Worm (Caenorhabditis elegans) whole organism, early embryonic: ENCODE measurements around the gene ZC443.3.

Experiments
- B0310.2 ChIP-seq: sonication (generic microtip); optimal IDR thresholded peaks from 2 replicates; lab custom pipeline; 2016; ENCODE audit warnings: mild to moderate bottlenecking, missing genetic modification characterization, missing compliant biosample characterization
- F13C5.2 ChIP-seq: sonication (generic microtip); optimal IDR thresholded peaks from 2 replicates; lab custom pipeline; 2017; ENCODE audit warnings: mild to moderate bottlenecking, missing genetic modification characterization, inconsistent platforms, missing compliant biosample characterization

ZC443.3 gene

DNA sequence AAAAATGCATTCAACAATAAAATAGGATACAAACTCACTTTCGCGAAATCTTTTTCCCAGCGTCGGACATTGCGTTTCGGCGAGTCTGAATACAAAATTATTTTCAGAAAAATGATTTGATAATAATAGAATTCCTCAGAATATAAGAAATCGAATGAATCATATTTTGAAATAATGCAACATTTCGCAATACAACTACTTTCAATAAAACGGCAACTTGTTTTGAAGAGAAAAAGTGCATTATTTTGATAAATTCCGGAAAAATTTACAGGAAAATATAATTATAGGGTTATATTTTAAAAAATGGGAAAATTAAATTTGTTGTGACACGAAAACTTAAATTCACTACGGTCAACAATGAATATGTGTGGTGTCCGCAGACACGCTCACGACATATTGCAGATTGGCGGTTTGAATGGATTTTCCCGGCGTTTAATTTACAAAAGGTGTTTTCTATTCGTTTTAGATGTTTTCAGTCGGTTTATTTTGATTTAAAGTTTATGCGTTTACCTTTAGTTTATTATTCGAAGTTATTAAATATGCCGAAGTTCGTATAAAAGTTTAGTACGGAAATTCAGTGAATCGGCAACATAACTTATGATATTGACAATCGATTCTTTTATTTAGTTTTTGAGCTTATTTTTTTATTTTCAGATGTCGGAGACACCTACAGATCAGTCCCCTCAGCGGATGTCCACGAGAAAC is 50.5 kb downstream of the ZC443.3 start, which contains the start of the genes abcf-1 and scc-3:
Gene abcf-1 (minus strand): TSS at position 85 of the 705 bp plus-strand sequence.
Gene scc-3 (plus strand): TSS at position 655 of the 705 bp plus-strand sequence.
- TF ChIP-seq B0310.2 (no peak), F13C5.2 (tag; lab: Kevin White, UChicago) (peak; percentile 20)
